Worm (Caenorhabditis elegans): ENCODE measurements around the gene fbxa-69.

fbxa-69 gene

ce11 chrV:15793270-15793669 lies 22.5 kb downstream of the fbxa-69 start, which contains the start of gene T26E4.7:
Gene T26E4.7, plus strand, starts transcription at chrV:15793570.
- TF ChIP-seq egl-5 (tag; optimal IDR thresholded peaks at IDR 0.05) (no peak), elt-3 (tag; optimal IDR thresholded peaks at IDR 0.05) (no peak), ceh-16 (tag; optimal IDR thresholded peaks at IDR 0.05) (no peak), unc-39 (tag; optimal IDR thresholded peaks at IDR 0.05) (no peak), pha-4 (tag; optimal IDR thresholded peaks at IDR 0.05) (no peak), ztf-4 (tag; optimal IDR thresholded peaks at IDR 0.05) (no peak), snpc-4 (tag; optimal IDR thresholded peaks at IDR 0.05) (no peak), nhr-43 (tag; optimal IDR thresholded peaks at IDR 0.05; ENCODE audit: poor library complexity, severe bottlenecking) (no peak), fkh-10 (GFP tag; optimal IDR thresholded peaks at IDR 0.05) (no peak)

DNA sequence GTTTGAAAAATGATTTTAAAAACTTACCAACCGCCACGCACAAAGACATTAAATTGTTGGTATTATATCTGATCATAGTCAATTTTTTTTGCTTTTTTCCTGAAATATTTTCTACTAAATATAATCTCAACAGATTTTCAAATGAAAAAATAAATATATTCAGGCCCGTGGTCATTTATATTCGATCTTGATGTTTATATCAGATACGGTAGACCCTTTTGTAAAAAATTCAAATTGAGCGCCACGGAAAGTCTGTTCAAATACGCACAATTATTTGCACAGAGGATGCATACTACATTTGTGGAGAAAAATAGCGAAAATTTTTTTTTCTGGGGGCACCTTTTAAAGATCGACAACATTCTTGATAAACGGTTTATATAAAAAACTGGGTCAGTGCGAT lies 23.4 kb downstream of the fbxa-69 start, which contains the start of gene T26E4.4:
TSS of gene T26E4.4 (minus strand) at position 101 of the 400 bp plus-strand sequence.
- TF ChIP-seq tbx-2 (tag; optimal IDR thresholded peaks at IDR 0.05) (no peak), nhr-43 (tag; optimal IDR thresholded peaks at IDR 0.05; ENCODE audit: poor library complexity, severe bottlenecking) (no peak), fkh-2 (tag; optimal IDR thresholded peaks at IDR 0.05) (no peak), aly-2 (tag; optimal IDR thresholded peaks at IDR 0.05) (no peak), ztf-11 (tag; optimal IDR thresholded peaks at IDR 0.05) (no peak), sea-2 (GFP tag; optimal IDR thresholded peaks at IDR 0.05) (no peak)

DNA sequence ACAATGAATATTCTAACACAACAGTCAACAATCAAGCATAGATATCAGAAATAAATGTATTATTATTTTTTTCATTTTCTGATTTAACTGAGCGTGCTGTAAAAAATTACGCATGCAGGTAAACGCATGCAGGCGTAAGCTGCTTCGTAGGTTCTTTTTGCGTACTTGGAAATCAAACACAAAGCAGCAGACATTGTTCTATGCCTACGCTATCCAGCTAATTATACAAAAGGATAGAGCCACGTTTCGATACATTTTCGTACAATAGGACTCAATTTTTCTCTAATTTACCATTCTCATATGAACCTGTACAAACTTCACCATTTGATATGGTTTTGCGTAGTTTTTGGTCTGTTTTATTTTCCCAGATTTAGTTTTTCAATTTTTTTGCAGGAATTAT lies 33.3 kb downstream of the fbxa-69 start, which contains the start of gene T26E4.3:
TSS of gene T26E4.3 (plus strand) at position 301 of the 400 bp plus-strand sequence.
- no peak for TF ChIP-seq elt-3 (tag; optimal IDR thresholded peaks at IDR 0.05)
- TF ChIP-seq jun-1 (tag; optimal IDR thresholded peaks at IDR 0.05) = no peak
- no peak for TF ChIP-seq mml-1 (tag; optimal IDR thresholded peaks at IDR 0.05)
- TF ChIP-seq lin-15B (tag; optimal IDR thresholded peaks at IDR 0.05) = no peak
- no peak for TF ChIP-seq nhr-43 (tag; optimal IDR thresholded peaks at IDR 0.05; ENCODE audit: poor library complexity, severe bottlenecking)
- no peak for TF ChIP-seq tbx-2 (tag; optimal IDR thresholded peaks at IDR 0.05)
- no peak for TF ChIP-seq nhr-76 (tag; optimal IDR thresholded peaks at IDR 0.05)
- no peak for TF ChIP-seq elt-1 (tag; optimal IDR thresholded peaks at IDR 0.05)
- no peak for TF ChIP-seq ztf-4 (tag; optimal IDR thresholded peaks at IDR 0.05)

DNA sequence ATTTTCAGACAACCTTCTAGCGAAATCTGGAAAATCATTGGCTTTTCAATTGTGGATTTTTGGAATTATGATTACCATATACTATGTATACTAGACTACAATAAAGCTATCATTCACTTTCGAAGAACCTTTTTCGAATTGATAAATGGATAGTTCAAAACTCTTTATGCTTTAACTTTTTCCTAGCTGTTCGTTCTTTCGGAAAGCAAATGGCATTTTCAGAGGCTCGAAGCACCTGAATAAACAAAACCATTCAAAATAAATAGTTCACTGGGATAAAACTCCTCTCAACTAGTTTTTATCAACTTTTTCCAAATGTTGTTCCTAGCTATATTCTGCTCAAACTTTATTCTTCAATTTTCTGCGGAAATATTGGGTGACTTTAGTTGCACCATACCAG lies 34.7 kb downstream of the fbxa-69 start, which contains the start of gene T26E4.2:
TSS of gene T26E4.2 (plus strand) at position 301 of the 400 bp plus-strand sequence.
- TF ChIP-seq lin-39 (tag; optimal IDR thresholded peaks at IDR 0.05) (no peak), eor-1 (tag; optimal IDR thresholded peaks at IDR 0.05) (no peak), ceh-16 (tag; optimal IDR thresholded peaks at IDR 0.05) (no peak), R02D3.7 (tag; optimal IDR thresholded peaks at IDR 0.05) (no peak), egl-27 (tag; optimal IDR thresholded peaks at IDR 0.05) (no peak), ceh-82 (tag; optimal IDR thresholded peaks at IDR 0.05) (no peak)

ce11 chrV:15779128-15779729 lies 36.5 kb downstream of the fbxa-69 start, which contains the start of the genes nhr-285 and irld-52:
Gene nhr-285, minus strand, starts transcription at chrV:15779228.
Gene irld-52, plus strand, starts transcription at chrV:15779679.
- TF ChIP-seq fos-1 (tag; optimal IDR thresholded peaks at IDR 0.05) (no peak), nhr-76 (tag; optimal IDR thresholded peaks at IDR 0.05) (no peak), ama-1 (optimal IDR thresholded peaks at IDR 0.05) (no peak), ztf-4 (tag; optimal IDR thresholded peaks at IDR 0.05) (no peak), unc-39 (tag; optimal IDR thresholded peaks at IDR 0.05) (no peak), lin-15B (tag; optimal IDR thresholded peaks at IDR 0.05) (no peak), tbx-2 (tag; optimal IDR thresholded peaks at IDR 0.05) (no peak), ceh-16 (tag; optimal IDR thresholded peaks at IDR 0.05) (no peak), unc-62 (GFP tag; optimal IDR thresholded peaks at IDR 0.05) (no peak)

- TF ChIP-seq fkh-2 (tag; optimal IDR thresholded peaks at IDR 0.05) (no peak), hmg-11 (tag; optimal IDR thresholded peaks at IDR 0.05) (no peak), lin-39 (tag; optimal IDR thresholded peaks at IDR 0.05) (no peak), egl-5 (tag; optimal IDR thresholded peaks at IDR 0.05) (no peak), nhr-67 (tag; optimal IDR thresholded peaks at IDR 0.05) (no peak), nhr-12 (tag; optimal IDR thresholded peaks at IDR 0.05) (no peak), nfya-1 (tag; optimal IDR thresholded peaks at IDR 0.05; ENCODE audit: insufficient read depth) (no peak), eor-1 (tag; optimal IDR thresholded peaks at IDR 0.05) (no peak), pqm-1 (tag; optimal IDR thresholded peaks at IDR 0.05) (no peak), nhr-11 (tag; optimal IDR thresholded peaks at IDR 0.05) (no peak), elt-3 (tag; optimal IDR thresholded peaks at IDR 0.05) (no peak), unc-39 (tag; optimal IDR thresholded peaks at IDR 0.05) (no peak), ztf-11 (tag; optimal IDR thresholded peaks at IDR 0.05) (no peak), lsy-12 (tag; optimal IDR thresholded peaks at IDR 0.05) (no peak)
Measured at ce11 chrV:15776651-15777050, 39.1 kb downstream of the fbxa-69 start, which contains the start of gene nhr-283. Gene nhr-283, minus strand, starts transcription at chrV:15776751.
